ENCODE assay signal across 5 worm cellular contexts in the genomic region with DNA sequence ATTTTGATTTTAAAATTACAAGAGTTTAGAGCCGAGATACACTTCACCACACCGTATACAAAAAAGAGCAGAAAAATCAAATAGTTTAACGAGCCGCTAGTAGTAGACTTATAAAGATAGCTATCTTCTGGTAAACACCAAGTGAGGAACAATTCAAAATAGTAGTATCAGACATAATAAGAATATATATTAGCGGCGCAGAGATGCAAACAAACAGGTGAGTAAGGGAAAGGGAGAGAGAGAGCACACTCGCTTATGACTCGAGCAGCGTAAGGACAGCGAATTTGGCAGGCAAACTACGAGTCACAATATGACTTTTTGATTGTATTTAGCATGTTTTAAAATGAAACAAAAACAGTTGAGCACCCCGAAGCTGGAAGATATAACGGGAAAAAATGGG.
A peak's percentile ranks its signal among the peaks of the same experiment; 100 is the strongest.
TF ChIP-seq lines count a peak whose summit lies in the region.

No protein-coding gene starts in this region.

TF ChIP-seq in whole organism, L1 larva, 84 proteins besides CTCF, POLR2A, EP300 and RAD21:
- TF ChIP-seq lin-14 (GFP tag; optimal IDR thresholded peaks at IDR 0.05; lab: Kevin White, UChicago) (peak; percentile 23), lin-35 (GFP tag; optimal IDR thresholded peaks at IDR 0.05; lab: Kevin White, UChicago) (peak in 1 of 2 experiments; percentile 27), jun-1 (tag; optimal IDR thresholded peaks at IDR 0.05; lab: Kevin White, UChicago) (no peak), fkh-8 (tag; optimal IDR thresholded peaks at IDR 0.05; lab: Kevin White, UChicago) (peak; percentile 10), elt-2 (tag; optimal IDR thresholded peaks at IDR 0.05; lab: Kevin White, UChicago) (peak; percentile 57), Y116A8C.19 (tag; optimal IDR thresholded peaks at IDR 0.05; lab: Kevin White, UChicago; ENCODE audit: borderline replicate concordance) (no peak), ceh-8 (GFP tag; optimal IDR thresholded peaks at IDR 0.05; lab: Kevin White, UChicago) (no peak), ztf-4 (tag; optimal IDR thresholded peaks at IDR 0.05; lab: Kevin White, UChicago) (no peak)

TF ChIP-seq in whole organism, L2 larva, 48 proteins besides CTCF, POLR2A, EP300 and RAD21:
- peak; percentile 84 for TF ChIP-seq fos-1 (tag; optimal IDR thresholded peaks at IDR 0.05; lab: Kevin White, UChicago)
- TF ChIP-seq nhr-77 (tag; optimal IDR thresholded peaks at IDR 0.05; lab: Kevin White, UChicago): no peak
- no peak for TF ChIP-seq sma-3 (GFP tag; optimal IDR thresholded peaks at IDR 0.05; lab: Kevin White, UChicago)
- peak; percentile 10 for TF ChIP-seq sma-9 (GFP tag; optimal IDR thresholded peaks at IDR 0.05; lab: Kevin White, UChicago)
- no peak for TF ChIP-seq sma-9 (tag; optimal IDR thresholded peaks at IDR 0.05; lab: Kevin White, UChicago)

TF ChIP-seq in whole organism, L3 larva, 47 proteins besides CTCF, POLR2A, EP300 and RAD21:
- TF ChIP-seq ceh-82 (tag; optimal IDR thresholded peaks at IDR 0.05; lab: Kevin White, UChicago) (no peak), nhr-25 (tag; optimal IDR thresholded peaks at IDR 0.05; lab: Kevin White, UChicago) (no peak), snpc-4 (tag; optimal IDR thresholded peaks at IDR 0.05; lab: Kevin White, UChicago) (no peak), fkh-10 (GFP tag; optimal IDR thresholded peaks at IDR 0.05; lab: Kevin White, UChicago) (no peak), ceh-16 (tag; optimal IDR thresholded peaks at IDR 0.05; lab: Kevin White, UChicago) (no peak), nhr-77 (tag; optimal IDR thresholded peaks at IDR 0.05; lab: Kevin White, UChicago) (no peak), egl-27 (tag; optimal IDR thresholded peaks at IDR 0.05; lab: Kevin White, UChicago) (no peak), ztf-11 (tag; optimal IDR thresholded peaks at IDR 0.05; lab: Kevin White, UChicago) (no peak), unc-62 (GFP tag; optimal IDR thresholded peaks at IDR 0.05; lab: Kevin White, UChicago) (no peak), pqm-1 (tag; optimal IDR thresholded peaks at IDR 0.05; lab: Kevin White, UChicago) (peak; percentile 73), sea-2 (GFP tag; optimal IDR thresholded peaks at IDR 0.05; lab: Kevin White, UChicago) (no peak), aly-2 (tag; optimal IDR thresholded peaks at IDR 0.05; lab: Kevin White, UChicago) (no peak), mml-1 (tag; optimal IDR thresholded peaks at IDR 0.05; lab: Kevin White, UChicago) (no peak), nhr-23 (tag; optimal IDR thresholded peaks at IDR 0.05; lab: Kevin White, UChicago) (no peak), nhr-12 (tag; optimal IDR thresholded peaks at IDR 0.05; lab: Kevin White, UChicago) (no peak), R02D3.7 (tag; optimal IDR thresholded peaks at IDR 0.05; lab: Kevin White, UChicago) (no peak), elt-2 (tag; optimal IDR thresholded peaks at IDR 0.05; lab: Kevin White, UChicago) (peak; percentile 68), ama-1 (optimal IDR thresholded peaks at IDR 0.05; lab: Kevin White, UChicago) (no peak), pha-4 (tag; optimal IDR thresholded peaks at IDR 0.05; lab: Kevin White, UChicago) (peak; percentile 77), egl-5 (tag; optimal IDR thresholded peaks at IDR 0.05; lab: Kevin White, UChicago) (no peak)

TF ChIP-seq in whole organism, L4 larva, 104 proteins besides CTCF, POLR2A, EP300 and RAD21:
- TF ChIP-seq daf-12 (tag; optimal IDR thresholded peaks at IDR 0.05; lab: Kevin White, UChicago) (no peak), mxl-3 (GFP tag; optimal IDR thresholded peaks at IDR 0.05; lab: Kevin White, UChicago) (no peak), rbr-2 (tag; optimal IDR thresholded peaks at IDR 0.05; lab: Kevin White, UChicago) (no peak), nhr-77 (tag; optimal IDR thresholded peaks at IDR 0.05; lab: Kevin White, UChicago) (peak; percentile 24), pqm-1 (tag; optimal IDR thresholded peaks at IDR 0.05; lab: Kevin White, UChicago) (peak; percentile 70), hlh-11 (tag; optimal IDR thresholded peaks at IDR 0.05; lab: Kevin White, UChicago) (peak; percentile 67), nhr-6 (tag; optimal IDR thresholded peaks at IDR 0.05; lab: Kevin White, UChicago) (peak; percentile 25), nhr-28 (tag; optimal IDR thresholded peaks at IDR 0.05; lab: Kevin White, UChicago) (peak; percentile 91), dmd-6 (GFP tag; IDR thresholded peaks at IDR 0.05; lab: Robert Waterston, UW) (peak; percentile 61), hlh-30 (tag; optimal IDR thresholded peaks at IDR 0.05; lab: Kevin White, UChicago; ENCODE audit: insufficient read depth) (peak; percentile 28), pha-4 (GFP tag; IDR thresholded peaks at IDR 0.05; lab: Robert Waterston, UW) (no peak), pha-4 (tag; optimal IDR thresholded peaks at IDR 0.05; lab: Kevin White, UChicago) (peak; percentile 43), php-3 (GFP tag; IDR thresholded peaks at IDR 0.05; lab: Robert Waterston, UW) (0 out of 2 replicates have a peak, but pooled peaks have one; percentile 6), dve-1 (tag; optimal IDR thresholded peaks at IDR 0.05; lab: Kevin White, UChicago; ENCODE audit: insufficient read depth) (peak; percentile 59), daf-16 (GFP tag; optimal IDR thresholded peaks at IDR 0.05; lab: Kevin White, UChicago) (no peak), daf-16 (tag; optimal IDR thresholded peaks at IDR 0.05; lab: Kevin White, UChicago) (peak; percentile 89)

TF ChIP-seq in whole organism, young adult, 124 proteins besides CTCF, POLR2A, EP300 and RAD21:
- TF ChIP-seq F37B4.10 (GFP tag; IDR thresholded peaks at IDR 0.05; lab: Robert Waterston, UW): no peak
- peak; percentile 74 for TF ChIP-seq nhr-80 (tag; optimal IDR thresholded peaks at IDR 0.05; lab: Kevin White, UChicago)
- no peak for TF ChIP-seq dpl-1 (GFP tag; optimal IDR thresholded peaks at IDR 0.05; lab: Kevin White, UChicago)
